Worm (Caenorhabditis elegans) whole organism, early embryonic: Measurements from ENCODE around the gene Y56A3A.16.

Experiments used
- ama-1 ChIP-seq: fragments of 150-350 bp; optimal IDR thresholded peaks from 2 replicates; lab custom pipeline; 2014
- ceh-13 ChIP-seq: fragments of 200-800 bp; sonication (Bioruptor generic); optimal IDR thresholded peaks from 2 replicates; lab custom pipeline; 2018; ENCODE audit warnings: mild to moderate bottlenecking, missing genetic modification characterization, missing compliant biosample characterization
- ceh-36 ChIP-seq: sonication (generic microtip); optimal IDR thresholded peaks from 2 replicates; lab custom pipeline; 2016; ENCODE audit warnings: missing genetic modification characterization, inconsistent platforms, missing compliant biosample characterization
- hmbx-1 ChIP-seq: sonication (generic microtip); optimal IDR thresholded peaks from 2 replicates; lab custom pipeline; 2016; ENCODE audit warnings: mild to moderate bottlenecking, missing genetic modification characterization, missing compliant biosample characterization
- hmg-4 ChIP-seq: fragments of 200-800 bp; sonication (Bioruptor generic); optimal IDR thresholded peaks from 2 replicates; lab custom pipeline; 2018; ENCODE audit warnings: mild to moderate bottlenecking, missing genetic modification characterization, missing compliant biosample characterization
- hnd-1 ChIP-seq: sonication (generic microtip); optimal IDR thresholded peaks from 2 replicates; lab custom pipeline; 2016; ENCODE audit warnings: missing genetic modification characterization, missing compliant biosample characterization
- scrt-1 ChIP-seq: fragments of 200-800 bp; sonication (Bioruptor generic); IDR thresholded peaks from 2 replicates; pipeline ENCODE4 v1.3.6; 2022; ENCODE audit warnings: missing genetic modification characterization, missing compliant biosample characterization
- sea-1 ChIP-seq: fragments of 200-800 bp; sonication (Bioruptor generic); conservative IDR thresholded peaks from 2 replicates; pipeline ENCODE4 v1.3.6; 2022; ENCODE audit warnings: missing genetic modification characterization, missing compliant biosample characterization
- tra-4 ChIP-seq: sonication (generic microtip); optimal IDR thresholded peaks from 2 replicates; lab custom pipeline; 2017; ENCODE audit warnings: missing genetic modification characterization, missing compliant biosample characterization

DNA sequence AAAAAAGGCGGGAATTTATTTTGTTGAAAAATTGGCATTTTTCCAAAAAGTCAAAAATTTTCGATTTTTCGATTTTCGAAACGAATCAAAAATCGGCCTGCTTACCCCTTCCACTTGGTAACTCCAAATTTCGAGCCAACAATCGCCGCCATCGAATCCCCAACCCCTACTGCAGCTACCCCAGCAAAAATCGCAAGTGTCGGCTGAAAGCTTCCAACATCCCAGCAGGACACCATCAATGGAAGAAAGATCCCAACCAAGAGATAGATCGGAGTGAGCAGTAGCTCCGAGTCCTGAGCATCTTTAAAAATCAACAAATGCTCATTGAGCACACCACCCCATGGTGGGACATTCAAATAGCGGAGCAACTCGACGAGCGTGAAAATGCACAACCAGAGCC, 16.8 kb upstream of the Y56A3A.16 start:
- TF ChIP-seq ama-1 (lab: Kevin White, UChicago) (no peak), tra-4 (no peak), ceh-13 (no peak), hmg-4 (GFP tag; lab: Kevin White, UChicago) (no peak), scrt-1 (GFP tag; lab: Robert Waterston, UW) (no peak), hmbx-1 (no peak), sea-1 (no peak), ceh-36 (tag; lab: Kevin White, UChicago) (no peak), hnd-1 (tag; lab: Kevin White, UChicago) (no peak)
